Worm (Caenorhabditis elegans) whole organism, mixed stage, embryonic: Measurements from ENCODE around the gene cest-16.
A peak's percentile ranks its signal among the peaks of the same experiment; 100 is the strongest.

ENCODE experiments used
- M03D4.4 ChIP-seq: sonication (generic microtip); optimal IDR thresholded peaks from 2 replicates; lab custom pipeline; 2017; ENCODE audit warnings: mild to moderate bottlenecking, missing genetic modification characterization, missing compliant biosample characterization
- blmp-1 ChIP-seq: fragments of 150-350 bp; optimal IDR thresholded peaks from 2 replicates; lab custom pipeline; 2014; ENCODE audit warnings: missing biosample characterization, missing genetic modification characterization
- ceh-39 ChIP-seq: fragments of 150-350 bp; optimal IDR thresholded peaks from 2 replicates; lab custom pipeline; 2014; ENCODE audit warnings: missing biosample characterization, missing genetic modification characterization
- ceh-43 ChIP-seq: fragments of 200-800 bp; sonication (Bioruptor generic); optimal IDR thresholded peaks from 2 replicates; lab custom pipeline; 2018; ENCODE audit warnings: mild to moderate bottlenecking, missing genetic modification characterization, moderate library complexity, missing compliant biosample characterization
- ceh-83 ChIP-seq: fragments of 200-800 bp; sonication (Bioruptor generic); optimal IDR thresholded peaks from 2 replicates; lab custom pipeline; 2018; ENCODE audit warnings: mild to moderate bottlenecking, missing genetic modification characterization, missing compliant biosample characterization
- ces-1 ChIP-seq: fragments of 150-350 bp; optimal IDR thresholded peaks from 2 replicates; lab custom pipeline; 2014; ENCODE audit warnings: missing biosample characterization, missing genetic modification reagents, missing genetic modification characterization
- cnd-1 ChIP-seq: fragments of 200-800 bp; sonication (Bioruptor generic); optimal IDR thresholded peaks from 2 replicates; lab custom pipeline; 2018; ENCODE audit warnings: mild to moderate bottlenecking, missing genetic modification characterization, missing compliant biosample characterization
- drap-1 ChIP-seq: fragments of 200-800 bp; sonication (Bioruptor generic); optimal IDR thresholded peaks from 3 replicates; lab custom pipeline; 2018; ENCODE audit warnings: mild to moderate bottlenecking, missing genetic modification characterization, missing compliant biosample characterization
- elt-1 ChIP-seq: sonication (generic microtip); optimal IDR thresholded peaks from 2 replicates; lab custom pipeline; 2017; ENCODE audit warnings: missing genetic modification characterization, mild to moderate bottlenecking, missing compliant biosample characterization, antibody characterized with exemption, moderate library complexity, borderline replicate concordance; ENCODE audit not compliant: insufficient read depth
- flh-1 ChIP-seq: fragments of 200-800 bp; sonication (Bioruptor generic); optimal IDR thresholded peaks from 2 replicates; lab custom pipeline; 2018; ENCODE audit warnings: mild to moderate bottlenecking, missing genetic modification characterization, moderate library complexity, missing compliant biosample characterization
- ham-2 ChIP-seq: fragments of 200-800 bp; sonication (Bioruptor generic); optimal IDR thresholded peaks from 2 replicates; lab custom pipeline; 2018; ENCODE audit warnings: mild to moderate bottlenecking, missing genetic modification characterization, missing compliant biosample characterization
- hlh-1 ChIP-seq: fragments of 150-350 bp; optimal IDR thresholded peaks from 2 replicates; lab custom pipeline; 2014; ENCODE audit warnings: missing biosample characterization, missing genetic modification reagents, missing genetic modification characterization
- lin-13 ChIP-seq: fragments of 150-350 bp; optimal IDR thresholded peaks from 2 replicates; lab custom pipeline; 2014; ENCODE audit warnings: missing biosample characterization, missing genetic modification characterization
- lin-32 ChIP-seq: fragments of 200-800 bp; sonication (Bioruptor generic); optimal IDR thresholded peaks from 2 replicates; lab custom pipeline; 2018; ENCODE audit warnings: mild to moderate bottlenecking, missing genetic modification characterization, missing compliant biosample characterization
- lsy-2 ChIP-seq: fragments of 150-350 bp; optimal IDR thresholded peaks from 2 replicates; lab custom pipeline; 2014; ENCODE audit warnings: missing biosample characterization, missing genetic modification characterization
- mab-5 ChIP-seq: fragments of 150-350 bp; optimal IDR thresholded peaks from 2 replicates; lab custom pipeline; 2014; ENCODE audit warnings: missing biosample characterization, missing genetic modification characterization
- mep-1 ChIP-seq: fragments of 150-350 bp; optimal IDR thresholded peaks from 2 replicates; lab custom pipeline; 2017; ENCODE audit warnings: missing biosample characterization, missing genetic modification reagents, missing genetic modification characterization, inconsistent platforms
- mls-2 ChIP-seq: sonication (generic microtip); optimal IDR thresholded peaks from 2 replicates; lab custom pipeline; 2016; ENCODE audit warnings: mild to moderate bottlenecking, missing genetic modification characterization, moderate library complexity, missing compliant biosample characterization
- nhr-12 ChIP-seq: fragments of 150-350 bp; optimal IDR thresholded peaks from 2 replicates; lab custom pipeline; 2014; ENCODE audit warnings: missing biosample characterization, missing genetic modification characterization
- nhr-2 ChIP-seq: fragments of 150-350 bp; optimal IDR thresholded peaks from 2 replicates; lab custom pipeline; 2014; ENCODE audit warnings: missing biosample characterization, missing genetic modification characterization
- nhr-28 ChIP-seq: fragments of 150-350 bp; optimal IDR thresholded peaks from 2 replicates; lab custom pipeline; 2014; ENCODE audit warnings: missing biosample characterization, missing genetic modification characterization
- pha-4 ChIP-seq: fragments of 150-350 bp; optimal IDR thresholded peaks from 2 replicates; lab custom pipeline; 2018; ENCODE audit warnings: missing biosample characterization, missing genetic modification reagents, missing genetic modification characterization
- sem-2 ChIP-seq: fragments of 200-800 bp; sonication (Bioruptor generic); optimal IDR thresholded peaks from 2 replicates; lab custom pipeline; 2018; ENCODE audit warnings: mild to moderate bottlenecking, missing genetic modification characterization, missing compliant biosample characterization
- snpc-4 ChIP-seq: fragments of 150-350 bp; optimal IDR thresholded peaks from 2 replicates; lab custom pipeline; 2014; ENCODE audit warnings: missing biosample characterization, missing genetic modification characterization
- sptf-1 ChIP-seq: sonication (generic microtip); optimal IDR thresholded peaks from 2 replicates; lab custom pipeline; 2017; ENCODE audit warnings: mild to moderate bottlenecking, missing genetic modification characterization, moderate library complexity, missing compliant biosample characterization
- tbx-8 ChIP-seq: fragments of 200-800 bp; sonication (Bioruptor generic); optimal IDR thresholded peaks from 2 replicates; lab custom pipeline; 2018; ENCODE audit warnings: mild to moderate bottlenecking, missing genetic modification characterization, moderate library complexity, missing compliant biosample characterization
- unc-120 ChIP-seq: sonication (generic microtip); optimal IDR thresholded peaks from 2 replicates; lab custom pipeline; 2017; ENCODE audit warnings: missing genetic modification characterization, missing compliant biosample characterization; ENCODE audit not compliant: poor library complexity, severe bottlenecking
- unc-39 ChIP-seq: fragments of 150-350 bp; optimal IDR thresholded peaks from 2 replicates; lab custom pipeline; 2014; ENCODE audit warnings: missing biosample characterization, missing genetic modification characterization
- unc-62 ChIP-seq: fragments of 150-350 bp; optimal IDR thresholded peaks from 2 replicates; lab custom pipeline; 2014; ENCODE audit warnings: missing biosample characterization, missing genetic modification reagents, missing genetic modification characterization
- zip-8 ChIP-seq: fragments of 150-350 bp; optimal IDR thresholded peaks from 2 replicates; lab custom pipeline; 2014; ENCODE audit warnings: missing biosample characterization, missing genetic modification characterization
- ztf-11 ChIP-seq: fragments of 150-350 bp; optimal IDR thresholded peaks from 2 replicates; lab custom pipeline; 2014; ENCODE audit warnings: missing biosample characterization, missing genetic modification characterization

Gene cest-16

DNA sequence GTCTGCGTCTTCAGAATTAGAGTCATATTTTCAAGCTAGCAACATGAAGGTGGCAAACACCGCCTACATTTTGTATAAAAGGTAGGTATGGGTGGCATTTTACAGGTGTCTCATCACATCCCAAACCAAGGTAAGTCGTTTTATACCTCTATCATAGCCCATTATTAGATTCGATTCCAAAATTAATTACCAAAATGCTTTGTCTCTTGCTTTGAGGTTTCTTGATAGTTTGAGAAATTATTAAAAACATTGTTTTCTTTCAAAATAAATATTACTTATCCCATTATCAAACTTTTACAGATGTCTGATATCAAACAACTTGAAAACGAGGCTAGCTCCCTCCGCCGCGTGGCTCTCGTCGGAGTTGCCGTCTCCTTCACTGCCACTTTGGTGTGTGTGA, 26.3 kb downstream of the cest-16 start, which contains the start of gene col-168:
Gene col-168 (plus strand): TSS at position 301 of the 400 bp plus-strand sequence.
- TF ChIP-seq M03D4.4 (tag; lab: Kevin White, UChicago) (no peak), ztf-11 (tag; lab: Kevin White, UChicago) (no peak), ham-2 (GFP tag; lab: Kevin White, UChicago) (no peak), mls-2 (tag; lab: Kevin White, UChicago) (no peak), elt-1 (no peak), lin-32 (GFP tag; lab: Kevin White, UChicago) (no peak), lsy-2 (tag; lab: Kevin White, UChicago) (no peak), drap-1 (GFP tag; lab: Kevin White, UChicago) (no peak), mep-1 (tag; lab: Kevin White, UChicago) (no peak), ceh-39 (tag; lab: Kevin White, UChicago) (no peak), snpc-4 (tag; lab: Kevin White, UChicago) (no peak), sem-2 (GFP tag; lab: Kevin White, UChicago) (no peak), unc-39 (tag; lab: Kevin White, UChicago) (no peak), ceh-83 (GFP tag; lab: Kevin White, UChicago) (no peak), ces-1 (GFP tag; lab: Kevin White, UChicago) (no peak)

ce11 chrX:6328860-6329259, 29.1 kb downstream of the cest-16 start, which contains the start of gene col-169:
col-169 (plus strand) TSS chrX:6329160.
- TF ChIP-seq zip-8 (tag; lab: Kevin White, UChicago) (peak; percentile 30), tbx-8 (no peak)
- TF ChIP-seq, all 35 proteins: peak for 1

DNA sequence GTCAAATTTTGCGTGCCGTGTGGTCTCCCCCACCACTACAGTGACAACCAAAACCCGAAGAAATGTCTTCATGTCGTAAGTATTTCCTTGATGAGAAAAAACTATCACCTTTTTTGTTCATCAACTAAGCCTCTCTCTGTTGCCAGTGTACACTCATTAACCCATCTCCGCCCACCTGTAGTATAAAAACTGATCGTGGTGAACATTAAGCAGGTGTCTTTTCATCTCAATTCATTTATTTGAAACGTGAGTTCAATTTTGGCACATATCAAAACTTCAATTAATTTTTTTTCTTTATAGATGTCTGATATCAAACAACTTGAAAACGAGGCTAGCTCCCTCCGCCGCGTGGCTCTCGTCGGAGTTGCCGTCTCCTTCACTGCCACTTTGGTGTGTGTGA, 31.7 kb downstream of the cest-16 start, which contains the start of gene col-170:
Gene col-170 (plus strand): TSS at position 301 of the 400 bp plus-strand sequence.
- TF ChIP-seq zip-8 (tag; lab: Kevin White, UChicago) (no peak), snpc-4 (tag; lab: Kevin White, UChicago) (no peak), ztf-11 (tag; lab: Kevin White, UChicago) (no peak), M03D4.4 (tag; lab: Kevin White, UChicago) (no peak), drap-1 (GFP tag; lab: Kevin White, UChicago) (no peak), lin-13 (tag; lab: Kevin White, UChicago) (no peak), nhr-28 (tag; lab: Kevin White, UChicago) (no peak), nhr-12 (no peak), ces-1 (GFP tag; lab: Kevin White, UChicago) (no peak)

DNA sequence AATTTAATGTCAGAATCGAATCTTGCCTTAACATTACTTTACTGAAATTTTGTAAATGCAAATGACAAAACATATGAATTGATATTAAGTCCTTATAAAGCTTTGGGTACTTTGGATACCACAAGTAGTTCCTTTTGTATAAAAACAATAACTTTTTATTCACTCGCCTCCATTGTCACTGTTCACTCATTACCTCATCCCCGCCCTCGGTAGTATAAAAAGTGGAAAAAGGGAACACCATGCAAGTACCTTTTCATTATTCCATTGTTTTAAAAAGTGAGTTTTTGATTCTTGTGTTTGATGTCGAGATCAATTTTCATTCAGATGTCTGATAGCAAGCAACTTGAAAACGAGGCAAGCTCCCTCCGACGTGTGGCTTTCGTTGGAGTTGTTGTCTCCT, 34.3 kb downstream of the cest-16 start, which contains the start of gene col-171:
Gene col-171 (plus strand): TSS at position 301 of the 400 bp plus-strand sequence.
- no peak for TF ChIP-seq zip-8 (tag; lab: Kevin White, UChicago)
- no peak for TF ChIP-seq nhr-2 (tag; lab: Kevin White, UChicago)
- TF ChIP-seq ham-2 (GFP tag; lab: Kevin White, UChicago), result no peak
- no peak for TF ChIP-seq lsy-2 (tag; lab: Kevin White, UChicago)
- no peak for TF ChIP-seq unc-120 (tag; lab: Kevin White, UChicago)
- TF ChIP-seq nhr-12, result no peak
- TF ChIP-seq ceh-83 (GFP tag; lab: Kevin White, UChicago), result no peak
- TF ChIP-seq mab-5, result no peak
- no peak for TF ChIP-seq drap-1 (GFP tag; lab: Kevin White, UChicago)
- TF ChIP-seq ceh-43 (GFP tag; lab: Kevin White, UChicago), result no peak
- TF ChIP-seq lin-32 (GFP tag; lab: Kevin White, UChicago), result no peak
- no peak for TF ChIP-seq tbx-8
- TF ChIP-seq unc-62, result no peak
- TF ChIP-seq blmp-1 (tag; lab: Kevin White, UChicago), result no peak
- no peak for TF ChIP-seq unc-39 (tag; lab: Kevin White, UChicago)

DNA sequence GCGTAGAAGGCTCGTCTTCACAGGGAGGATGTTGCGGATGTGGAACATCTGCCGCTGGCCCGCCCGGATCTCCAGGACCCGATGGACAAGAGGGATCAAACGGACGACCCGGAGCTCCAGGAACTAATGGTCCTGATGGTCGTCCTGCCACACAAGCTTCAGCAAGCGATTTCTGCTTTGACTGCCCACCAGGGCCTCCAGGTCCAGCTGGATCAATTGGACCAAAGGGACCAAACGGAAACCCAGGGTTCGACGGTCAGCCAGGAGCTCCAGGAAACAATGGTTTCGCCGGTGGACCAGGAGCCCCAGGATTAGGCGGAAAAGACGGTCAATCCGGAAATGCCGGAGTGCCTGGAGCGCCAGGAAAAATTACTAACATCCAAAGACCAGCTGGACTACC, 34.9 kb downstream of the cest-16 start:
- TF ChIP-seq flh-1, result no peak
- no peak for TF ChIP-seq ztf-11 (tag; lab: Kevin White, UChicago)
- no peak for TF ChIP-seq ceh-43 (GFP tag; lab: Kevin White, UChicago)
- no peak for TF ChIP-seq cnd-1 (tag; lab: Kevin White, UChicago)
- TF ChIP-seq sem-2 (GFP tag; lab: Kevin White, UChicago), result no peak
- TF ChIP-seq mep-1 (tag; lab: Kevin White, UChicago), result no peak
- no peak for TF ChIP-seq snpc-4 (tag; lab: Kevin White, UChicago)

ce11 chrX:6337338-6337737, 37.6 kb downstream of the cest-16 start:
- TF ChIP-seq hlh-1 (tag; lab: Kevin White, UChicago) (no peak), mep-1 (tag; lab: Kevin White, UChicago) (no peak), flh-1 (no peak), ham-2 (GFP tag; lab: Kevin White, UChicago) (no peak), unc-39 (tag; lab: Kevin White, UChicago) (no peak), tbx-8 (no peak), lin-32 (GFP tag; lab: Kevin White, UChicago) (no peak), pha-4 (tag; lab: Kevin White, UChicago) (no peak), sptf-1 (no peak), nhr-2 (tag; lab: Kevin White, UChicago) (no peak), mab-5 (no peak)
